Worm (Caenorhabditis elegans) whole organism, late embryonic: ENCODE results near the gene sshk-1.

Experiments
- C08G9.2 ChIP-seq: sonication (generic microtip); optimal IDR thresholded peaks from 2 replicates; lab custom pipeline; 2016; ENCODE audit warnings: mild to moderate bottlenecking, missing genetic modification characterization, moderate library complexity, missing compliant biosample characterization
- C38D4.7 ChIP-seq: fragments of 200-800 bp; sonication (Bioruptor generic); optimal IDR thresholded peaks from 2 replicates; lab custom pipeline; 2018; ENCODE audit warnings: mild to moderate bottlenecking, missing genetic modification characterization, moderate library complexity, missing compliant biosample characterization
- K02D7.2 ChIP-seq: sonication (generic microtip); optimal IDR thresholded peaks from 2 replicates; lab custom pipeline; 2017; ENCODE audit warnings: mild to moderate bottlenecking, missing genetic modification characterization, missing compliant biosample characterization
- K09A11.1 ChIP-seq: sonication (generic microtip); optimal IDR thresholded peaks from 2 replicates; lab custom pipeline; 2017; ENCODE audit warnings: antibody characterized with exemption, mild to moderate bottlenecking, missing genetic modification characterization, missing compliant biosample characterization; ENCODE audit not compliant: insufficient read depth
- Y22D7AL.16 ChIP-seq: sonication (generic microtip); optimal IDR thresholded peaks from 2 replicates; lab custom pipeline; 2016; ENCODE audit warnings: missing genetic modification characterization, missing compliant biosample characterization
- ceh-14 ChIP-seq: sonication (generic microtip); optimal IDR thresholded peaks from 2 replicates; lab custom pipeline; 2016; ENCODE audit warnings: missing genotype, missing genetic modification characterization, missing compliant biosample characterization
- ceh-18 ChIP-seq: sonication (generic microtip); optimal IDR thresholded peaks from 2 replicates; lab custom pipeline; 2016; ENCODE audit warnings: missing genetic modification characterization, missing compliant biosample characterization
- ceh-19 ChIP-seq: fragments of 200-800 bp; sonication (Bioruptor generic); optimal IDR thresholded peaks from 2 replicates; lab custom pipeline; 2018; ENCODE audit warnings: mild to moderate bottlenecking, missing genetic modification characterization, missing compliant biosample characterization
- ceh-2 ChIP-seq: sonication (generic microtip); optimal IDR thresholded peaks from 2 replicates; lab custom pipeline; 2016; ENCODE audit warnings: missing genotype, missing genetic modification characterization, missing compliant biosample characterization
- ceh-22 ChIP-seq: sonication (generic microtip); optimal IDR thresholded peaks from 2 replicates; lab custom pipeline; 2017; ENCODE audit warnings: missing biosample characterization, missing genetic modification characterization
- ceh-30 ChIP-seq: fragments of 150-350 bp; optimal IDR thresholded peaks from 2 replicates; lab custom pipeline; 2014; ENCODE audit warnings: missing biosample characterization, missing genetic modification characterization
- ceh-31 ChIP-seq: sonication (generic microtip); optimal IDR thresholded peaks from 2 replicates; lab custom pipeline; 2016; ENCODE audit warnings: missing genetic modification characterization, missing compliant biosample characterization
- ceh-34 ChIP-seq: sonication (generic microtip); optimal IDR thresholded peaks from 2 replicates; lab custom pipeline; 2016; ENCODE audit warnings: mild to moderate bottlenecking, missing genetic modification characterization, missing compliant biosample characterization
- ceh-45 ChIP-seq: fragments of 200-800 bp; sonication (Bioruptor generic); IDR thresholded peaks from 2 replicates; pipeline ENCODE4 v1.3.6; 2022; ENCODE audit warnings: missing genetic modification reagents, missing genetic modification characterization, missing compliant biosample characterization
- ceh-48 ChIP-seq: sonication (generic microtip); optimal IDR thresholded peaks from 2 replicates; lab custom pipeline; 2016; ENCODE audit warnings: missing genetic modification characterization, inconsistent platforms, missing compliant biosample characterization
- ceh-9 ChIP-seq: sonication (generic microtip); optimal IDR thresholded peaks from 2 replicates; lab custom pipeline; 2016; ENCODE audit warnings: mild to moderate bottlenecking, missing genetic modification characterization, inconsistent platforms, missing compliant biosample characterization
- che-1 ChIP-seq: sonication (generic microtip); optimal IDR thresholded peaks from 2 replicates; lab custom pipeline; 2016; ENCODE audit warnings: mild to moderate bottlenecking, missing genetic modification characterization, missing compliant biosample characterization
- elt-2 ChIP-seq: sonication (generic microtip); optimal IDR thresholded peaks from 2 replicates; lab custom pipeline; 2016; ENCODE audit warnings: missing genetic modification reagents, missing genetic modification characterization, missing compliant biosample characterization
- elt-4 ChIP-seq: sonication (generic microtip); optimal IDR thresholded peaks from 2 replicates; lab custom pipeline; 2016; ENCODE audit warnings: missing genetic modification characterization, missing compliant biosample characterization
- fax-1 ChIP-seq: sonication (generic microtip); optimal IDR thresholded peaks from 2 replicates; lab custom pipeline; 2016; ENCODE audit warnings: missing genotype, missing genetic modification characterization, missing compliant biosample characterization
- gmeb-2 ChIP-seq: sonication (generic microtip); optimal IDR thresholded peaks from 2 replicates; lab custom pipeline; 2016; ENCODE audit warnings: missing genetic modification characterization, inconsistent platforms, missing compliant biosample characterization
- hlh-15 ChIP-seq: sonication (generic microtip); optimal IDR thresholded peaks from 2 replicates; lab custom pipeline; 2016; ENCODE audit warnings: missing genetic modification characterization, missing compliant biosample characterization
- lim-6 ChIP-seq: sonication (generic microtip); optimal IDR thresholded peaks from 2 replicates; lab custom pipeline; 2016; ENCODE audit warnings: missing genetic modification characterization, missing compliant biosample characterization
- madf-2 ChIP-seq: sonication (generic microtip); optimal IDR thresholded peaks from 2 replicates; lab custom pipeline; 2017; ENCODE audit warnings: missing genetic modification characterization, missing compliant biosample characterization
- nfya-1 ChIP-seq: sonication (generic microtip); optimal IDR thresholded peaks from 2 replicates; lab custom pipeline; 2017; ENCODE audit warnings: missing genetic modification characterization, mild to moderate bottlenecking, missing compliant biosample characterization, antibody characterized with exemption, moderate library complexity
- nhr-232 ChIP-seq: sonication (generic microtip); optimal IDR thresholded peaks from 2 replicates; lab custom pipeline; 2016; ENCODE audit warnings: missing genetic modification characterization, missing compliant biosample characterization
- odd-2 ChIP-seq: sonication (generic microtip); optimal IDR thresholded peaks from 2 replicates; lab custom pipeline; 2017; ENCODE audit warnings: antibody characterized with exemption, mild to moderate bottlenecking, missing genetic modification characterization, missing compliant biosample characterization
- pag-3 ChIP-seq: sonication (generic microtip); optimal IDR thresholded peaks from 2 replicates; lab custom pipeline; 2016; ENCODE audit warnings: missing compliant biosample characterization, missing genetic modification characterization, borderline replicate concordance
- pat-9 ChIP-seq: fragments of 200-800 bp; sonication (Bioruptor generic); optimal IDR thresholded peaks from 2 replicates; lab custom pipeline; 2018; ENCODE audit warnings: mild to moderate bottlenecking, missing genetic modification characterization, moderate library complexity, missing compliant biosample characterization
- pha-2 ChIP-seq: sonication (generic microtip); optimal IDR thresholded peaks from 2 replicates; lab custom pipeline; 2017; ENCODE audit warnings: mild to moderate bottlenecking, missing genetic modification characterization, missing compliant biosample characterization
- pqm-1 ChIP-seq: sonication (generic microtip); optimal IDR thresholded peaks from 2 replicates; lab custom pipeline; 2016; ENCODE audit warnings: missing genetic modification characterization, missing compliant biosample characterization
- pros-1 ChIP-seq: fragments of 150-350 bp; optimal IDR thresholded peaks from 2 replicates; lab custom pipeline; 2014; ENCODE audit warnings: missing biosample characterization, missing genetic modification reagents, missing genetic modification characterization
- ref-2 ChIP-seq: sonication (generic microtip); optimal IDR thresholded peaks from 2 replicates; lab custom pipeline; 2016; ENCODE audit warnings: missing genetic modification characterization, missing compliant biosample characterization
- rnt-1 ChIP-seq: sonication (generic microtip); optimal IDR thresholded peaks from 2 replicates; lab custom pipeline; 2016; ENCODE audit warnings: missing genetic modification characterization, missing compliant biosample characterization
- sdc-2 ChIP-seq: sonication (generic microtip); optimal IDR thresholded peaks from 2 replicates; lab custom pipeline; 2016; ENCODE audit warnings: missing genotype, missing genetic modification characterization, missing compliant biosample characterization
- sox-4 ChIP-seq: sonication (generic microtip); optimal IDR thresholded peaks from 2 replicates; lab custom pipeline; 2017; ENCODE audit warnings: mild to moderate bottlenecking, missing genetic modification characterization, inconsistent platforms, missing compliant biosample characterization
- tbx-2 ChIP-seq: sonication (generic microtip); optimal IDR thresholded peaks from 2 replicates; lab custom pipeline; 2016; ENCODE audit warnings: missing genetic modification characterization, missing compliant biosample characterization
- tbx-7 ChIP-seq: sonication (generic microtip); optimal IDR thresholded peaks from 2 replicates; lab custom pipeline; 2016; ENCODE audit warnings: missing genotype, missing genetic modification characterization, missing compliant biosample characterization
- unc-42 ChIP-seq: sonication (generic microtip); optimal IDR thresholded peaks from 2 replicates; lab custom pipeline; 2016; ENCODE audit warnings: missing genotype, missing genetic modification characterization, missing compliant biosample characterization
- zip-5 ChIP-seq: sonication (generic microtip); optimal IDR thresholded peaks from 2 replicates; lab custom pipeline; 2016; ENCODE audit warnings: missing genetic modification characterization, missing compliant biosample characterization

The sshk-1 gene

ce11 chrV:20789105-20789504, 26.8 kb upstream of the sshk-1 start, which contains the start of gene tpan-1:
Gene tpan-1, plus strand, starts transcription at chrV:20789502.
- TF ChIP-seq elt-4 (tag; lab: Kevin White, UChicago) (peak; percentile 28), Y22D7AL.16 (tag; lab: Kevin White, UChicago) (no peak), nfya-1 (peak; percentile 48), ceh-19 (GFP tag; lab: Kevin White, UChicago) (peak; percentile 62), ceh-9 (tag; lab: Kevin White, UChicago) (no peak), C08G9.2 (peak; percentile 6), ceh-34 (tag; lab: Kevin White, UChicago) (no peak), ceh-31 (peak; percentile 78), sox-4 (tag; lab: Kevin White, UChicago) (peak; percentile 8), ceh-18 (tag; lab: Kevin White, UChicago) (peak; percentile 24), unc-42 (tag; lab: Kevin White, UChicago) (peak; percentile 97), che-1 (tag; lab: Kevin White, UChicago) (no peak), ceh-2 (tag; lab: Kevin White, UChicago) (no peak), ceh-48 (tag; lab: Kevin White, UChicago) (peak; percentile 83), ceh-14 (tag; lab: Kevin White, UChicago) (peak; percentile 58), ref-2 (tag; lab: Kevin White, UChicago) (peak; percentile 12), tbx-2 (peak; percentile 54)

ce11 chrV:20790011-20790410, 25.9 kb upstream of the sshk-1 start, which contains the start of gene Y44A6D.1:
Gene Y44A6D.1, minus strand, starts transcription at chrV:20790033.
- TF ChIP-seq C38D4.7 (GFP tag; lab: Kevin White, UChicago) (no peak), sdc-2 (no peak), lim-6 (tag; lab: Kevin White, UChicago) (no peak), nhr-232 (no peak), pat-9 (tag; lab: Kevin White, UChicago) (no peak), ceh-45 (GFP tag; lab: Robert Waterston, UW) (no peak), odd-2 (tag; lab: Kevin White, UChicago) (no peak), zip-5 (tag; lab: Kevin White, UChicago) (no peak), tbx-2 (no peak), madf-2 (no peak), pros-1 (tag; lab: Kevin White, UChicago) (no peak), elt-2 (no peak), pag-3 (no peak), K09A11.1 (tag; lab: Kevin White, UChicago) (no peak), hlh-15 (tag; lab: Kevin White, UChicago) (no peak), rnt-1 (tag; lab: Kevin White, UChicago) (no peak), gmeb-2 (tag; lab: Kevin White, UChicago) (no peak), nfya-1 (no peak), tbx-7 (tag; lab: Kevin White, UChicago) (no peak), pha-2 (tag; lab: Kevin White, UChicago) (no peak)

- TF ChIP-seq ceh-22 (tag; lab: Kevin White, UChicago) (no peak), rnt-1 (tag; lab: Kevin White, UChicago) (no peak), madf-2 (no peak)
These were observed 25.3 kb upstream of the sshk-1 start for ce11 chrV:20790616-20791015.

- TF ChIP-seq fax-1: no peak
- TF ChIP-seq K02D7.2 (tag; lab: Kevin White, UChicago): no peak
- TF ChIP-seq rnt-1 (tag; lab: Kevin White, UChicago): no peak
- TF ChIP-seq sdc-2: no peak
- TF ChIP-seq ceh-19 (GFP tag; lab: Kevin White, UChicago): no peak
- TF ChIP-seq pqm-1 (tag; lab: Kevin White, UChicago): no peak
- TF ChIP-seq ceh-30 (tag; lab: Kevin White, UChicago): no peak
- no peak for TF ChIP-seq elt-2
These were observed 23.5 kb upstream of the sshk-1 start, which contains the start of gene Y44A6D.3 for ce11 chrV:20792371-20792890. Gene Y44A6D.3, minus strand, starts transcription at chrV:20792421.
